Fruit fly (Drosophila melanogaster) S2 (cell line): ENCODE data around the gene CG13731.

Source experiments
- CG8478 ChIP-seq: fragments of >200 bp; optimal IDR thresholded peaks from 2 replicates; lab custom pipeline; 2018
- CTCF ChIP-seq, 2 experiments: fragments of >200 bp; optimal IDR thresholded peaks; 2 replicates each; lab custom pipeline; 2018

DNA sequence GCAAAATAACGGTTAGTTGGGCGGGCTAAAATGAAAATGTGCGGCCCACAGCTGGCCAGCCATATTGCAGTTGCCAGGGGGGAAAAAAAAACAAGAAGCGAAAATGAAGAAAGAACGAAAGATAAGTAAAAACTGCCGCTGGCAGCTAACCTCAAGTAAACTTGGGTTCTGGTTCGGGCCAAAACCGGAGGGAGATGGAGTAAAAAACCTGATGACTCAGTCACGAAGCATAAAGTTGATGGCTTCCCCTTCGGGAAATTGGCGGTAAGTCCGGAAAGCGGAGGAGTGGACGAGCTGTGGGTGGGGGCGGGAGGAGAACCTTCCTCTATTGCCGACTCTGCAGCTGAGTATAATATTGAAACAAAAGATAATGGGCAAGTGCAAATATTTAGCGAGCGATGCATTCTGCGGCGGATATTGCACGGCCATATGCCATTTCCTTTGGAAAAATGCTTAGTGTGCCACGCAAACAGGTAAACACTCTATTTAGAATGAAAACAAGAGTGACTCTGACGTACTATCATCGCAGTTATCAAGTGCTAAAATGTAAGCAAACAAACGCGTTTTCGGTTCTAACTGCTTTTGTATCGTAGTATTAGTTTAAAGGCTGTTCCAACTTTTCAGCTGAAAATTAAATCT is 30.5 kb upstream of the CG13731 start:
- no peak for TF ChIP-seq CG8478
- TF ChIP-seq CTCF (optimal IDR thresholded peaks at IDR 0.05; lab: Kevin White, UChicago) = no peak
